Fruit fly (Drosophila melanogaster) whole organism, embryonic: ENCODE measurements around the gene Cyt-c1L.

ENCODE experiments used
- Ada2b ChIP-seq: fragments of 200-800 bp; sonication (Bioruptor generic); IDR thresholded peaks from 2 replicates; pipeline ENCODE4 v1.3.6; 2022; ENCODE audit warnings: missing biosample characterization, missing genetic modification characterization
- Adf1 ChIP-seq: fragments of 200-800 bp; sonication (Bioruptor generic); IDR thresholded peaks from 2 replicates; pipeline ENCODE4 v1.3.6; 2022; ENCODE audit warnings: missing biosample characterization, missing genetic modification characterization
- CG10462 ChIP-seq: fragments of 200-800 bp; sonication (Bioruptor generic); optimal IDR thresholded peaks from 2 replicates; lab custom pipeline; 2016; ENCODE audit warnings: missing biosample characterization, missing genetic modification characterization
- CG10959 ChIP-seq: fragments of 200-800 bp; sonication (Bioruptor generic); IDR thresholded peaks from 2 replicates; pipeline ENCODE4 v1.3.6; 2022; ENCODE audit warnings: missing biosample characterization, missing genetic modification characterization
- CG11398 ChIP-seq: fragments of 200-800 bp; sonication (Bioruptor generic); optimal IDR thresholded peaks from 2 replicates; lab custom pipeline; 2016; ENCODE audit warnings: missing biosample characterization, missing genetic modification characterization
- CG11696 ChIP-seq: fragments of 200-800 bp; sonication (Bioruptor generic); IDR thresholded peaks from 2 replicates; pipeline ENCODE4 v1.3.6; 2022; ENCODE audit warnings: missing biosample characterization, missing genetic modification characterization
- CG12104 ChIP-seq: fragments of 200-800 bp; sonication (Bioruptor generic); optimal IDR thresholded peaks from 3 replicates; lab custom pipeline; 2016; ENCODE audit warnings: missing biosample characterization, missing genetic modification characterization
- CG1602 ChIP-seq: fragments of 200-800 bp; sonication (Bioruptor generic); optimal IDR thresholded peaks from 3 replicates; lab custom pipeline; 2016; ENCODE audit warnings: missing biosample characterization, missing genetic modification characterization
- CG17568 ChIP-seq: fragments of 200-800 bp; sonication (Bioruptor generic); optimal IDR thresholded peaks from 2 replicates; lab custom pipeline; 2018; ENCODE audit warnings: missing biosample characterization, mild to moderate bottlenecking, missing genetic modification characterization, moderate library complexity
- CG1792 ChIP-seq: fragments of 200-800 bp; sonication (Bioruptor generic); optimal IDR thresholded peaks from 2 replicates; lab custom pipeline; 2016; ENCODE audit warnings: missing biosample characterization, missing genetic modification characterization
- CG3281 ChIP-seq: fragments of 200-800 bp; sonication (Bioruptor generic); optimal IDR thresholded peaks from 3 replicates; lab custom pipeline; 2017; ENCODE audit warnings: missing biosample characterization, mild to moderate bottlenecking, missing genetic modification characterization
- CG4730 ChIP-seq: fragments of 200-800 bp; sonication (Bioruptor generic); IDR thresholded peaks from 2 replicates; pipeline ENCODE4 v1.3.6; 2022; ENCODE audit warnings: missing biosample characterization, missing genetic modification characterization
- CG4854 ChIP-seq: fragments of 200-800 bp; sonication (Bioruptor generic); optimal IDR thresholded peaks from 2 replicates; lab custom pipeline; 2016; ENCODE audit warnings: missing biosample characterization, missing genetic modification characterization, inconsistent platforms
- CG6175 ChIP-seq: fragments of 200-800 bp; sonication (Bioruptor generic); IDR thresholded peaks from 3 replicates; pipeline ENCODE4 v1.3.6; 2022; ENCODE audit warnings: missing biosample characterization, missing genetic modification characterization
- CG7372 ChIP-seq: fragments of 200-800 bp; sonication (Bioruptor generic); IDR thresholded peaks from 2 replicates; pipeline ENCODE4 v1.3.6; 2022; ENCODE audit warnings: missing biosample characterization, missing genetic modification characterization
- CG7556 ChIP-seq: fragments of 200-800 bp; sonication (Bioruptor generic); optimal IDR thresholded peaks from 2 replicates; lab custom pipeline; 2017; ENCODE audit warnings: missing biosample characterization, mild to moderate bottlenecking, missing genetic modification characterization
- CG9797 ChIP-seq: fragments of 200-800 bp; sonication (Bioruptor generic); optimal IDR thresholded peaks from 3 replicates; lab custom pipeline; 2018; ENCODE audit warnings: missing biosample characterization, mild to moderate bottlenecking, missing genetic modification characterization
- D ChIP-seq, 2 experiments: fragments of 200-800 bp in 1 of 2; fragments of >200 bp in 1 of 2; sonication (Bioruptor generic) in 1 of 2; optimal IDR thresholded peaks; 2 replicates in 1 of 2; 3 replicates in 1 of 2; lab custom pipeline; 2017; ENCODE audit warnings: mild to moderate bottlenecking in 1 of 2, missing biosample characterization in 1 of 2, missing genetic modification characterization in 1 of 2, missing genetic modification reagents in 1 of 2
- Dad ChIP-seq: fragments of 200-800 bp; sonication (Bioruptor generic); optimal IDR thresholded peaks from 3 replicates; lab custom pipeline; 2016; ENCODE audit warnings: missing biosample characterization, missing genetic modification characterization
- Dfd ChIP-seq, 2 experiments: fragments of >200 bp; optimal IDR thresholded peaks; 2 replicates each; lab custom pipeline; 2017; ENCODE audit warnings: missing biosample characterization in 2 of 2, missing genetic modification characterization in 2 of 2
- Dref ChIP-seq: fragments of 200-800 bp; sonication (Bioruptor generic); IDR thresholded peaks from 2 replicates; pipeline ENCODE4 v1.3.6; 2022; ENCODE audit warnings: missing biosample characterization, missing genetic modification characterization
- GATAe ChIP-seq: fragments of 200-800 bp; sonication (Bioruptor generic); conservative IDR thresholded peaks from 2 replicates; pipeline ENCODE4 v1.3.6; 2022; ENCODE audit warnings: missing biosample characterization, missing genetic modification characterization
- H2.0 ChIP-seq: fragments of 200-800 bp; sonication (Bioruptor generic); IDR thresholded peaks from 2 replicates; pipeline ENCODE4 v1.3.6; 2022; ENCODE audit warnings: missing biosample characterization, missing genetic modification characterization
- Hr51 ChIP-seq, 2 experiments: fragments of 200-800 bp; sonication (Bioruptor generic); optimal IDR thresholded peaks; 2 replicates in 1 of 2; 3 replicates in 1 of 2; lab custom pipeline; 2016 to 2018; ENCODE audit warnings: missing biosample characterization in 2 of 2, missing genetic modification characterization in 2 of 2, mild to moderate bottlenecking in 1 of 2, moderate library complexity in 1 of 2
- Hsf ChIP-seq: fragments of 200-800 bp; sonication (Bioruptor generic); optimal IDR thresholded peaks from 3 replicates; lab custom pipeline; 2016; ENCODE audit warnings: missing biosample characterization, missing genetic modification characterization
- Jarid2 ChIP-seq: fragments of 200-800 bp; sonication (Bioruptor generic); optimal IDR thresholded peaks from 3 replicates; lab custom pipeline; 2017; ENCODE audit warnings: mild to moderate bottlenecking, missing biosample characterization, missing genetic modification reagents, missing genetic modification characterization
- Lhr ChIP-seq: fragments of 200-800 bp; sonication (Bioruptor generic); optimal IDR thresholded peaks from 3 replicates; lab custom pipeline; 2017; ENCODE audit warnings: mild to moderate bottlenecking, missing biosample characterization, missing genetic modification reagents, missing genetic modification characterization
- Oli ChIP-seq: fragments of 200-800 bp; sonication (Bioruptor generic); optimal IDR thresholded peaks from 2 replicates; lab custom pipeline; 2018; ENCODE audit warnings: missing biosample characterization, mild to moderate bottlenecking, missing genetic modification characterization, moderate library complexity
- Poxn ChIP-seq: fragments of 200-800 bp; sonication (Bioruptor generic); IDR thresholded peaks from 2 replicates; pipeline ENCODE4 v1.3.6; 2022; ENCODE audit warnings: missing biosample characterization, missing genetic modification characterization
- Tbp ChIP-seq: fragments of >200 bp; optimal IDR thresholded peaks from 2 replicates; lab custom pipeline; 2018; ENCODE audit warnings: missing biosample characterization, missing genetic modification characterization
- Usf ChIP-seq: fragments of 200-800 bp; sonication (Bioruptor generic); optimal IDR thresholded peaks from 2 replicates; lab custom pipeline; 2017; ENCODE audit warnings: missing genotype, missing biosample characterization, missing genetic modification characterization
- YL-1 ChIP-seq: fragments of 200-800 bp; sonication (Bioruptor generic); optimal IDR thresholded peaks from 3 replicates; lab custom pipeline; 2017; ENCODE audit warnings: missing biosample characterization, mild to moderate bottlenecking, missing genetic modification characterization
- ara ChIP-seq: fragments of 200-800 bp; sonication (Bioruptor generic); IDR thresholded peaks from 2 replicates; pipeline ENCODE4 v1.3.6; 2022; ENCODE audit warnings: missing biosample characterization, missing genetic modification characterization
- eve ChIP-seq, 2 experiments: fragments of >200 bp; optimal IDR thresholded peaks; 2 replicates each; lab custom pipeline; 2017; ENCODE audit warnings: missing biosample characterization in 2 of 2, missing genetic modification characterization in 2 of 2
- eyg ChIP-seq: fragments of 200-800 bp; sonication (Bioruptor generic); optimal IDR thresholded peaks from 3 replicates; lab custom pipeline; 2016; ENCODE audit warnings: missing biosample characterization, missing genetic modification characterization
- fu2 ChIP-seq: fragments of 200-800 bp; sonication (Bioruptor generic); optimal IDR thresholded peaks from 2 replicates; lab custom pipeline; 2016; ENCODE audit warnings: missing biosample characterization, missing genetic modification characterization
- gfzf ChIP-seq: fragments of 200-800 bp; sonication (Bioruptor generic); optimal IDR thresholded peaks from 2 replicates; lab custom pipeline; 2016; ENCODE audit warnings: missing biosample characterization, mild to moderate bottlenecking, missing genetic modification characterization, moderate library complexity
- gsb-n ChIP-seq: fragments of 200-800 bp; sonication (Bioruptor generic); optimal IDR thresholded peaks from 3 replicates; lab custom pipeline; 2018; ENCODE audit warnings: missing biosample characterization, mild to moderate bottlenecking, missing genetic modification characterization
- her ChIP-seq: fragments of 200-800 bp; sonication (Bioruptor generic); optimal IDR thresholded peaks from 2 replicates; lab custom pipeline; 2016; ENCODE audit warnings: missing biosample characterization, missing genetic modification characterization
- hkb ChIP-seq, 2 experiments: fragments of 200-800 bp in 1 of 2; fragments of >200 bp in 1 of 2; sonication (Bioruptor generic) in 1 of 2; IDR thresholded peaks in 1 of 2; optimal IDR thresholded peaks in 1 of 2; 2 replicates each; pipeline versions ENCODE4 v1.3.6 to Lab custom; 2017 to 2022; ENCODE audit warnings: missing biosample characterization in 1 of 2, missing genetic modification characterization in 1 of 2
- hth ChIP-seq: fragments of >200 bp; optimal IDR thresholded peaks from 2 replicates; lab custom pipeline; 2017; ENCODE audit warnings: inconsistent platforms
- ind ChIP-seq: fragments of 200-800 bp; sonication (Bioruptor generic); optimal IDR thresholded peaks from 3 replicates; lab custom pipeline; 2016; ENCODE audit warnings: missing biosample characterization, missing genetic modification characterization
- odd ChIP-seq: fragments of 200-800 bp; sonication (Bioruptor generic); optimal IDR thresholded peaks from 2 replicates; lab custom pipeline; 2017; ENCODE audit warnings: missing biosample characterization, mild to moderate bottlenecking, missing genetic modification characterization
- sens-2 ChIP-seq: fragments of 200-800 bp; sonication (Bioruptor generic); IDR thresholded peaks from 2 replicates; pipeline ENCODE4 v1.3.6; 2022; ENCODE audit warnings: missing biosample characterization, missing genetic modification characterization
- shn ChIP-seq: fragments of 200-800 bp; sonication (Bioruptor generic); optimal IDR thresholded peaks from 3 replicates; lab custom pipeline; 2016; ENCODE audit warnings: missing biosample characterization, missing genetic modification characterization
- so ChIP-seq: fragments of 200-800 bp; sonication (Bioruptor generic); IDR thresholded peaks from 3 replicates; pipeline ENCODE4 v1.3.6; 2022; ENCODE audit warnings: missing biosample characterization, missing genetic modification characterization
- sqz ChIP-seq: fragments of 200-800 bp; sonication (Bioruptor generic); optimal IDR thresholded peaks from 3 replicates; lab custom pipeline; 2018; ENCODE audit warnings: missing biosample characterization, mild to moderate bottlenecking, missing genetic modification characterization
- ssp ChIP-seq: fragments of 200-800 bp; sonication (Bioruptor generic); IDR thresholded peaks from 2 replicates; pipeline ENCODE4 v1.3.6; 2022; ENCODE audit warnings: missing biosample characterization, missing genetic modification characterization
- sug ChIP-seq: fragments of 200-800 bp; optimal IDR thresholded peaks from 2 replicates; lab custom pipeline; 2019; ENCODE audit warnings: missing biosample characterization, mild to moderate bottlenecking, missing genetic modification characterization, moderate library complexity
- zfh1 ChIP-seq: fragments of 200-800 bp; sonication (Bioruptor generic); IDR thresholded peaks from 3 replicates; pipeline ENCODE4 v1.3.6; 2022; ENCODE audit warnings: missing biosample characterization, missing genetic modification characterization

Gene Cyt-c1L

DNA sequence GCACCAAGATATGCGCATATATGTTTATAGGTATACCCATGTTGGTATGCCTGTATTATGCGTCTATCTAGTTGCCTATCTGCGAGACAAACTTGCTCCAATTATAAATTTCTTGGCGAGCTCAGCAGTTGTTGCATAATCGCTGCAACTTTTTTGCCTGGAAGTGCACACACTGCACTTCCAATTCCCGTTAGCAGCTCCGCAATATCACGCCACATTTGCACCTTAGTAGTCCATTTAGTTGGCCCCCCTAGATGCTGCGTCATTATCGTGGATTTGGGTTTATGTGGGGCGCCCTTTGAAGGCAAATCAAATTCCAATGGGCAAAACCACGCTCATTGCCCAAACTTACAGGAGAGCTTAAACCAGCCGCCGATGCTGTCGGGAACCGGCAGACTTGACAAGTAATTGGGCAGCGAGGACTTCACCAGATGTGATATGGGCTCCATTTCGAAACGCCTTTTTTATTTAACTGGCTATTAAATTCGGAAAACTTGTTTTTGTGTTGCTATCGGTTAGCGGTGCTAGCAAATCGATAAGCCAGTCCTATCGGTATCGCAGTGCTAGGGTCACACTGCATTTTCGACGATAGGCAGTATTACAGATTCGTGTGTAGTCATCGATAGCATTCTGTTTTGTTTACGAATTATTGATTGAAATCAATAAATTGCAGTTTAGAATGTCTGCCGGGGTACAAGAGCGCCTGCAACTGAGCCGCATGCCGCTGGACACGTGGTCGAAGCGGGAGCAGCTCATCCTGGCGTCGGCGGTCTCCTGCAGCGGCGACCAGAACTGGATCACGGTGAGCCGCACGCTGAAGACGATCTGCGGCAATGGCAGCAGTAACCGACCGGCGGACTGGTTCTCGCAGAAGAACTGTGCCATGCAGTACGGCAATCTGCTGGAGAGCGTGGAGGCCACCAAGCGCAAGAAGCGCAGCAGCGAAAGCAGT, 19.2 kb upstream of the Cyt-c1L start, which contains the start of the genes Cisd2 and Brd8 (continued):
- TF ChIP-seq CG11398 (no peak), her (GFP tag; lab: Kevin White, UChicago) (no peak), zfh1 (GFP tag; lab: Robert Waterston, UW) (no peak), Lhr (GFP tag; lab: Kevin White, UChicago) (no peak), gfzf (GFP tag; lab: Kevin White, UChicago) (peak; percentile 53), hth (no peak), Usf (GFP tag; lab: Kevin White, UChicago) (no peak), Oli (tag; lab: Kevin White, UChicago) (no peak), gsb-n (tag; lab: Kevin White, UChicago) (no peak), ara (GFP tag; lab: Robert Waterston, UW) (no peak), sens-2 (GFP tag; lab: Robert Waterston, UW) (no peak), Jarid2 (GFP tag; lab: Kevin White, UChicago) (no peak), CG4730 (no peak), CG17568 (GFP tag; lab: Kevin White, UChicago) (no peak), CG3281 (GFP tag; lab: Kevin White, UChicago) (no peak), CG11696 (GFP tag; lab: Robert Waterston, UW) (no peak), hkb (optimal IDR thresholded peaks at IDR 0.05; lab: Kevin White, UChicago) (no peak), hkb (GFP tag; IDR thresholded peaks at IDR 0.05; lab: Robert Waterston, UW) (no peak), Ada2b (no peak), CG7372 (no peak), Hsf (GFP tag; lab: Kevin White, UChicago) (no peak), odd (GFP tag; lab: Kevin White, UChicago) (no peak), CG7556 (GFP tag; lab: Kevin White, UChicago) (no peak), CG1602 (no peak), so (GFP tag; lab: Robert Waterston, UW) (no peak), GATAe (GFP tag; lab: Robert Waterston, UW) (no peak), Poxn (GFP tag; lab: Robert Waterston, UW) (no peak), YL-1 (peak; percentile 79), D (optimal IDR thresholded peaks at IDR 0.05; lab: Kevin White, UChicago) (no peak), D (GFP tag; optimal IDR thresholded peaks at IDR 0.05; lab: Kevin White, UChicago) (no peak), Tbp (GFP tag; lab: Kevin White, UChicago) (no peak), shn (no peak), CG9797 (GFP tag; lab: Kevin White, UChicago) (peak; percentile 86), sug (tag; lab: Kevin White, UChicago) (peak; percentile 19), H2.0 (GFP tag; lab: Robert Waterston, UW) (no peak), CG10462 (GFP tag; lab: Kevin White, UChicago) (no peak), fu2 (GFP tag; lab: Kevin White, UChicago) (no peak), ind (GFP tag; lab: Kevin White, UChicago) (no peak), Adf1 (GFP tag; lab: Robert Waterston, UW) (no peak), sqz (GFP tag; lab: Kevin White, UChicago) (no peak), ssp (GFP tag; lab: Robert Waterston, UW) (no peak), CG12104 (no peak), CG6175 (GFP tag; lab: Robert Waterston, UW) (no peak), Hr51 (GFP tag; optimal IDR thresholded peaks at IDR 0.05; lab: Kevin White, UChicago) (no peak), Dref (GFP tag; lab: Robert Waterston, UW) (peak; percentile 99), eyg (GFP tag; lab: Kevin White, UChicago) (no peak), CG1792 (GFP tag; lab: Kevin White, UChicago) (no peak), CG10959 (GFP tag; lab: Robert Waterston, UW) (no peak), Dad (GFP tag; lab: Kevin White, UChicago) (no peak), eve (GFP tag; optimal IDR thresholded peaks at IDR 0.05; lab: Kevin White, UChicago) (no peak), CG4854 (GFP tag; lab: Kevin White, UChicago) (no peak), Dfd (GFP tag; optimal IDR thresholded peaks at IDR 0.05; lab: Kevin White, UChicago) (no peak)
